Fruit fly (Drosophila melanogaster): Measurements from ENCODE around the gene CG15136.

dm6 chr2L:17014600-17014999, 33.5 kb downstream of the CG15136 start, which contains the start of gene CG6304:
- TF ChIP-seq h (GFP tag; optimal IDR thresholded peaks at IDR 0.05) (no peak), Vsx2 (GFP tag; optimal IDR thresholded peaks at IDR 0.05; ENCODE audit: partially characterized antibody) (no peak), CG9705 (GFP tag; optimal IDR thresholded peaks at IDR 0.05) (no peak), Hr78 (GFP tag; optimal IDR thresholded peaks at IDR 0.05) (no peak), fru (GFP tag; optimal IDR thresholded peaks at IDR 0.05) (no peak), usp (GFP tag; optimal IDR thresholded peaks at IDR 0.05) (no peak), CG32264 (GFP tag; optimal IDR thresholded peaks at IDR 0.05) (no peak), CrebA (GFP tag; optimal IDR thresholded peaks at IDR 0.05; ENCODE audit: borderline replicate concordance) (no peak), sv (GFP tag; optimal IDR thresholded peaks at IDR 0.05) (no peak), Rel (GFP tag; optimal IDR thresholded peaks at IDR 0.05) (no peak), Rel (tag; optimal IDR thresholded peaks at IDR 0.05) (no peak), brk (GFP tag; optimal IDR thresholded peaks at IDR 0.05) (no peak), psq (GFP tag; optimal IDR thresholded peaks at IDR 0.05) (no peak)
